Worm (Caenorhabditis elegans) whole organism, young adult: Measurements from ENCODE around the gene C06E2.9.

Source experiments
- B0019.2 ChIP-seq: fragments of 200-800 bp; sonication (Bioruptor generic); conservative IDR thresholded peaks from 2 replicates; pipeline ENCODE4 v1.3.6; 2022; ENCODE audit warnings: missing genetic modification reagents, missing genetic modification characterization, missing compliant biosample characterization
- B0035.1 ChIP-seq: sonication (generic microtip); optimal IDR thresholded peaks from 2 replicates; lab custom pipeline; 2016; ENCODE audit warnings: missing genetic modification characterization, mild to moderate bottlenecking, missing compliant biosample characterization, missing genotype, missing genetic modification reagents
- F22D6.2 ChIP-seq: sonication (generic microtip); optimal IDR thresholded peaks from 2 replicates; lab custom pipeline; 2016; ENCODE audit warnings: mild to moderate bottlenecking, missing genetic modification characterization, missing compliant biosample characterization
- F39B2.1 ChIP-seq: fragments of 200-800 bp; sonication (Bioruptor generic); IDR thresholded peaks from 2 replicates; pipeline ENCODE4 v1.3.6; 2022; ENCODE audit warnings: missing genetic modification reagents, missing genetic modification characterization, missing compliant biosample characterization
- F52B5.7 ChIP-seq: sonication (generic microtip); optimal IDR thresholded peaks from 2 replicates; lab custom pipeline; 2016; ENCODE audit warnings: mild to moderate bottlenecking, missing genetic modification characterization, missing compliant biosample characterization
- F57A8.1 ChIP-seq: fragments of 200-800 bp; sonication (Bioruptor generic); optimal IDR thresholded peaks from 2 replicates; lab custom pipeline; 2018; ENCODE audit warnings: mild to moderate bottlenecking, missing genetic modification characterization, moderate library complexity, missing compliant biosample characterization
- F57C9.4 ChIP-seq: sonication (generic microtip); optimal IDR thresholded peaks from 2 replicates; lab custom pipeline; 2017; ENCODE audit warnings: mild to moderate bottlenecking, missing genetic modification characterization, missing compliant biosample characterization
- T26A5.8 ChIP-seq: sonication (generic microtip); optimal IDR thresholded peaks from 2 replicates; lab custom pipeline; 2016; ENCODE audit warnings: missing genetic modification characterization, missing compliant biosample characterization
- Y53G8AR.9 ChIP-seq: fragments of 200-800 bp; sonication (Bioruptor generic); conservative IDR thresholded peaks from 2 replicates; pipeline ENCODE4 v1.3.6; 2022; ENCODE audit warnings: missing genetic modification reagents, missing genetic modification characterization, missing compliant biosample characterization
- Y56A3A.18 ChIP-seq: fragments of 200-800 bp; sonication (Bioruptor generic); IDR thresholded peaks from 2 replicates; pipeline ENCODE4 v1.3.6; 2022; ENCODE audit warnings: missing genetic modification reagents, missing genetic modification characterization, missing compliant biosample characterization
- Y67H2A.10 ChIP-seq: fragments of 200-800 bp; sonication (Bioruptor generic); conservative IDR thresholded peaks from 2 replicates; pipeline ENCODE4 v1.3.6; 2022; ENCODE audit warnings: missing genetic modification reagents, missing genetic modification characterization, missing compliant biosample characterization
- ZK185.1 ChIP-seq: sonication (generic microtip); optimal IDR thresholded peaks from 2 replicates; lab custom pipeline; 2016; ENCODE audit warnings: mild to moderate bottlenecking, missing genetic modification characterization, missing compliant biosample characterization; ENCODE audit not compliant: poor library complexity, severe bottlenecking
- ama-1 ChIP-seq, 3 experiments: fragments of 150-350 bp in 1 of 3; sonication (generic microtip) in 2 of 3; optimal IDR thresholded peaks; 2 replicates each; lab custom pipeline; 2014 to 2018; ENCODE audit warnings: missing biosample characterization in 2 of 3, missing genetic modification characterization in 2 of 3, missing genetic modification reagents in 2 of 3
- attf-3 ChIP-seq: fragments of 200-800 bp; sonication (Bioruptor generic); conservative IDR thresholded peaks from 2 replicates; pipeline ENCODE4 v1.3.6; 2022; ENCODE audit warnings: missing genetic modification reagents, missing genetic modification characterization, missing compliant biosample characterization
- attf-5 ChIP-seq: fragments of 200-800 bp; sonication (Bioruptor generic); optimal IDR thresholded peaks from 2 replicates; lab custom pipeline; 2018; ENCODE audit warnings: mild to moderate bottlenecking, missing genetic modification characterization, missing compliant biosample characterization
- attf-6 ChIP-seq: fragments of 200-800 bp; sonication (Bioruptor generic); IDR thresholded peaks from 2 replicates; pipeline ENCODE4 v1.3.6; 2022; ENCODE audit warnings: missing genetic modification reagents, missing genetic modification characterization, missing compliant biosample characterization
- ccch-3 ChIP-seq: fragments of 200-800 bp; sonication (Bioruptor generic); optimal IDR thresholded peaks from 2 replicates; lab custom pipeline; 2018; ENCODE audit warnings: mild to moderate bottlenecking, missing genetic modification characterization, missing compliant biosample characterization
- ceh-27 ChIP-seq: fragments of 200-800 bp; sonication (Bioruptor generic); optimal IDR thresholded peaks from 2 replicates; lab custom pipeline; 2018; ENCODE audit warnings: mild to moderate bottlenecking, missing genetic modification characterization, moderate library complexity, missing compliant biosample characterization
- ceh-40 ChIP-seq: fragments of 200-800 bp; sonication (Bioruptor generic); IDR thresholded peaks from 2 replicates; pipeline ENCODE4 v1.3.6; 2022; ENCODE audit warnings: missing genetic modification characterization, missing compliant biosample characterization
- ceh-58 ChIP-seq: fragments of 200-800 bp; sonication (Bioruptor generic); IDR thresholded peaks from 2 replicates; pipeline ENCODE4 v1.3.6; 2022; ENCODE audit warnings: missing genetic modification characterization, missing compliant biosample characterization
- egl-44 ChIP-seq: fragments of 200-800 bp; sonication (Bioruptor generic); IDR thresholded peaks from 2 replicates; pipeline ENCODE4 v1.3.6; 2022; ENCODE audit warnings: missing genetic modification reagents, missing genetic modification characterization, missing compliant biosample characterization
- egrh-3 ChIP-seq: fragments of 200-800 bp; sonication (Bioruptor generic); IDR thresholded peaks from 2 replicates; pipeline ENCODE4 v1.3.6; 2022; ENCODE audit warnings: missing genetic modification reagents, missing genetic modification characterization, missing compliant biosample characterization
- gei-17 ChIP-seq: fragments of 200-800 bp; sonication (Bioruptor generic); optimal IDR thresholded peaks from 2 replicates; lab custom pipeline; 2018; ENCODE audit warnings: mild to moderate bottlenecking, missing genetic modification characterization, missing compliant biosample characterization
- him-1 ChIP-seq: sonication (generic microtip); optimal IDR thresholded peaks from 2 replicates; lab custom pipeline; 2016; ENCODE audit warnings: missing genotype, missing genetic modification reagents, missing genetic modification characterization, missing compliant biosample characterization
- hlh-12 ChIP-seq: sonication (generic microtip); optimal IDR thresholded peaks from 2 replicates; lab custom pipeline; 2016; ENCODE audit warnings: missing genetic modification characterization, missing compliant biosample characterization
- hlh-26 ChIP-seq: fragments of 200-800 bp; sonication (Bioruptor generic); conservative IDR thresholded peaks from 2 replicates; pipeline ENCODE4 v1.3.6; 2022; ENCODE audit warnings: missing genetic modification reagents, missing genetic modification characterization, missing compliant biosample characterization
- hmg-20 ChIP-seq: fragments of 200-800 bp; sonication (Bioruptor generic); IDR thresholded peaks from 2 replicates; pipeline ENCODE4 v1.3.6; 2022; ENCODE audit warnings: missing genetic modification reagents, missing genetic modification characterization, missing compliant biosample characterization
- hsf-1 ChIP-seq: fragments of 200-800 bp; sonication (Bioruptor generic); IDR thresholded peaks from 2 replicates; pipeline ENCODE4 v1.3.6; 2022; ENCODE audit warnings: missing genetic modification reagents, missing genetic modification characterization, missing compliant biosample characterization
- let-526 ChIP-seq: fragments of 200-800 bp; sonication (Bioruptor generic); IDR thresholded peaks from 2 replicates; pipeline ENCODE4 v1.3.6; 2022; ENCODE audit warnings: missing genetic modification reagents, missing genetic modification characterization, missing compliant biosample characterization
- lin-35 ChIP-seq, 3 experiments: fragments of 150-350 bp in 2 of 3; sonication (generic microtip) in 1 of 3; optimal IDR thresholded peaks; 2 replicates each; lab custom pipeline; 2014 to 2018; ENCODE audit warnings: missing biosample characterization in 3 of 3, missing genetic modification characterization in 3 of 3, missing genetic modification reagents in 3 of 3
- lin-40 ChIP-seq: sonication (generic microtip); optimal IDR thresholded peaks from 2 replicates; lab custom pipeline; 2016; ENCODE audit warnings: missing genetic modification characterization, mild to moderate bottlenecking, missing compliant biosample characterization, missing genotype, missing genetic modification reagents
- lir-1 ChIP-seq: fragments of 200-800 bp; sonication (Bioruptor generic); conservative IDR thresholded peaks from 2 replicates; pipeline ENCODE4 v1.3.6; 2022; ENCODE audit warnings: missing genetic modification reagents, missing genetic modification characterization, missing compliant biosample characterization
- mcd-1 ChIP-seq: fragments of 200-800 bp; sonication (Bioruptor generic); IDR thresholded peaks from 2 replicates; pipeline ENCODE4 v1.3.6; 2022; ENCODE audit warnings: missing genetic modification reagents, missing genetic modification characterization, missing compliant biosample characterization
- mes-4 ChIP-seq: sonication (generic microtip); optimal IDR thresholded peaks from 2 replicates; lab custom pipeline; 2016; ENCODE audit warnings: missing genotype, missing genetic modification characterization, missing compliant biosample characterization
- nhr-90 ChIP-seq: sonication (generic microtip); optimal IDR thresholded peaks from 2 replicates; lab custom pipeline; 2016; ENCODE audit warnings: missing genotype, mild to moderate bottlenecking, missing genetic modification characterization, missing compliant biosample characterization
- pbrm-1 ChIP-seq: fragments of 200-800 bp; sonication (Bioruptor generic); IDR thresholded peaks from 2 replicates; pipeline ENCODE4 v1.3.6; 2022; ENCODE audit warnings: missing genetic modification reagents, missing genetic modification characterization, missing compliant biosample characterization
- rcor-1 ChIP-seq: fragments of 200-800 bp; sonication (Bioruptor generic); IDR thresholded peaks from 2 replicates; pipeline ENCODE4 v1.3.6; 2022; ENCODE audit warnings: missing genetic modification reagents, missing genetic modification characterization, missing compliant biosample characterization
- rec-8 ChIP-seq, 2 experiments: sonication (generic microtip); optimal IDR thresholded peaks; 2 replicates each; lab custom pipeline; 2016; ENCODE audit warnings: mild to moderate bottlenecking in 2 of 2, missing genetic modification characterization in 2 of 2, missing genetic modification reagents in 2 of 2, missing genotype in 2 of 2, missing biosample characterization in 1 of 2, missing compliant biosample characterization in 1 of 2, moderate library complexity in 1 of 2
- repo-1 ChIP-seq: sonication (generic microtip); optimal IDR thresholded peaks from 2 replicates; lab custom pipeline; 2017; ENCODE audit warnings: mild to moderate bottlenecking, missing genetic modification characterization, missing compliant biosample characterization
- sea-2 ChIP-seq: fragments of 200-800 bp; sonication (Bioruptor generic); IDR thresholded peaks from 2 replicates; pipeline ENCODE4 v1.3.6; 2022; ENCODE audit warnings: missing genetic modification characterization, missing compliant biosample characterization
- snpc-1.3 ChIP-seq: sonication (generic microtip); optimal IDR thresholded peaks from 2 replicates; lab custom pipeline; 2017; ENCODE audit warnings: missing genetic modification characterization, mild to moderate bottlenecking, missing compliant biosample characterization, antibody characterized with exemption, moderate library complexity, missing genotype, missing genetic modification reagents; ENCODE audit not compliant: insufficient read depth
- tbx-9 ChIP-seq: sonication (generic microtip); optimal IDR thresholded peaks from 2 replicates; lab custom pipeline; 2016; ENCODE audit warnings: borderline replicate concordance, missing genetic modification characterization, inconsistent platforms, missing compliant biosample characterization
- unc-130 ChIP-seq: sonication (generic microtip); optimal IDR thresholded peaks from 2 replicates; lab custom pipeline; 2016; ENCODE audit warnings: missing genetic modification reagents, missing genetic modification characterization, missing compliant biosample characterization
- zfh-2 ChIP-seq: fragments of 200-800 bp; sonication (Bioruptor generic); conservative IDR thresholded peaks from 2 replicates; pipeline ENCODE4 v1.3.6; 2022; ENCODE audit warnings: missing genetic modification reagents, missing genetic modification characterization, missing compliant biosample characterization
- zim-3 ChIP-seq: sonication (generic microtip); optimal IDR thresholded peaks from 2 replicates; lab custom pipeline; 2017; ENCODE audit warnings: mild to moderate bottlenecking, missing genetic modification characterization, moderate library complexity, missing compliant biosample characterization
- ztf-3 ChIP-seq: fragments of 200-800 bp; sonication (Bioruptor generic); optimal IDR thresholded peaks from 2 replicates; lab custom pipeline; 2018; ENCODE audit warnings: mild to moderate bottlenecking, missing genetic modification characterization, missing compliant biosample characterization
- ztf-6 ChIP-seq: fragments of 200-800 bp; sonication (Bioruptor generic); IDR thresholded peaks from 2 replicates; pipeline ENCODE4 v1.3.6; 2022; ENCODE audit warnings: missing genetic modification reagents, missing genetic modification characterization, missing compliant biosample characterization

C06E2.9 gene

DNA sequence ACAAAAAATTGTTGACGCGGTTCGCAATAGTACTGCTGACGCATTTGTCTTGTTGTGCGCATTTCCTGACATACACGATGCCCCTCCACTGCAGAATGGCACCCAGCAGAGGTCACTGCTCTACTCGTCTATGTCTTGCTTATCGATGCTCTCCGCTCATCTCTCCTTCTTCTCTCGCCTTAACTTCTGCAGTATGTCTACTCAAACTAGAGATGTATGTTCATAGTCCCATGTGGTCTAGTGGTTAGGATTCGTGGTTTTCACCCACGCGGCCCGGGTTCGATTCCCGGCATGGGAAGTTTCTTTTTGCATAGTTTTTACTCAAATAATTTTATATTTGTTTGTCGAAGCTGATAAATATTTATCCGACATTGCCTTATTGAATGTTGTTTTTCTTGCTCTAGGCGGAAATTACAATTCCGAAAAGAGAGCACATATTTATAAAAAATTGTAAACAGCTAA is 25.1 kb upstream of the C06E2.9 start, which contains the start of gene C28G1.2 (continued):
- TF ChIP-seq B0035.1 (tag; lab: Kevin White, UChicago) (peak; percentile 91), Y56A3A.18 (GFP tag; lab: Robert Waterston, UW) (peak; percentile 94), F39B2.1 (GFP tag; lab: Robert Waterston, UW) (0 out of 2 replicates have a peak, but pooled peaks have one; percentile 50), sea-2 (GFP tag; lab: Robert Waterston, UW) (no peak), snpc-1.3 (peak; percentile 92), zim-3 (tag; lab: Kevin White, UChicago) (peak; percentile 88), attf-6 (no peak), him-1 (tag; lab: Kevin White, UChicago) (peak; percentile 93), egl-44 (GFP tag; lab: Robert Waterston, UW) (peak; percentile 94), rec-8 (tag; optimal IDR thresholded peaks at IDR 0.05; lab: Kevin White, UChicago) (peak; percentile 90 to 95), F52B5.7 (tag; lab: Kevin White, UChicago) (peak; percentile 88), ama-1 (optimal IDR thresholded peaks at IDR 0.05; lab: Kevin White, UChicago) (no peak), ama-1 (GFP tag; optimal IDR thresholded peaks at IDR 0.05; lab: Kevin White, UChicago) (peak; percentile 79 to 92), ceh-58 (GFP tag; lab: Robert Waterston, UW) (0 out of 2 replicates have a peak, but pooled peaks have one; percentile 83), mcd-1 (GFP tag; lab: Robert Waterston, UW) (no peak; the same call in 1 of the 2 replicates), F57C9.4 (peak; percentile 71), pbrm-1 (peak; percentile 94), hsf-1 (GFP tag; lab: Robert Waterston, UW) (no peak), let-526 (GFP tag; lab: Robert Waterston, UW) (peak; percentile 76; the same call in 1 of the 2 replicates), egrh-3 (GFP tag; lab: Robert Waterston, UW) (peak; percentile 63; the same call in 1 of the 2 replicates), lin-40 (tag; lab: Kevin White, UChicago) (peak; percentile 96), rcor-1 (peak; percentile 87), B0019.2 (GFP tag; lab: Robert Waterston, UW) (0 out of 2 replicates have a peak, but pooled peaks have one; percentile 45), ztf-3 (peak; percentile 70), Y67H2A.10 (GFP tag; lab: Robert Waterston, UW) (peak; percentile 72; the same call in 1 of the 2 replicates), F57A8.1 (peak; percentile 88), hlh-12 (peak; percentile 79), ccch-3 (GFP tag; lab: Kevin White, UChicago) (peak; percentile 75), repo-1 (tag; lab: Kevin White, UChicago) (peak; percentile 92), T26A5.8 (tag; lab: Kevin White, UChicago) (peak; percentile 92), ZK185.1 (tag; lab: Kevin White, UChicago) (peak; percentile 95), lir-1 (GFP tag; lab: Robert Waterston, UW) (peak; percentile 80), unc-130 (GFP tag; lab: Kevin White, UChicago) (peak; percentile 88), nhr-90 (peak; percentile 88), ceh-40 (GFP tag; lab: Robert Waterston, UW) (peak; percentile 91), attf-3 (GFP tag; lab: Robert Waterston, UW) (peak; percentile 68), ceh-27 (peak; percentile 96), mes-4 (tag; lab: Kevin White, UChicago) (peak; percentile 93), Y53G8AR.9 (GFP tag; lab: Robert Waterston, UW) (peak; percentile 68; the same call in 1 of the 2 replicates), F22D6.2 (tag; lab: Kevin White, UChicago) (peak; percentile 64), hlh-26 (GFP tag; lab: Robert Waterston, UW) (0 out of 2 replicates have a peak, but pooled peaks have one; percentile 54), attf-5 (peak; percentile 91), gei-17 (GFP tag; lab: Kevin White, UChicago) (peak; percentile 88), lin-35 (GFP tag; optimal IDR thresholded peaks at IDR 0.05; lab: Kevin White, UChicago) (peak in 2 of 3 experiments; percentile 59 to 83), zfh-2 (GFP tag; lab: Robert Waterston, UW) (no peak; the same call in none of the 2 replicates), ztf-6 (GFP tag; lab: Robert Waterston, UW) (peak; percentile 81), hmg-20 (GFP tag; lab: Robert Waterston, UW) (peak; percentile 89), tbx-9 (no peak)
